Worm (Caenorhabditis elegans): ENCODE data around the gene srlf-12.

DNA sequence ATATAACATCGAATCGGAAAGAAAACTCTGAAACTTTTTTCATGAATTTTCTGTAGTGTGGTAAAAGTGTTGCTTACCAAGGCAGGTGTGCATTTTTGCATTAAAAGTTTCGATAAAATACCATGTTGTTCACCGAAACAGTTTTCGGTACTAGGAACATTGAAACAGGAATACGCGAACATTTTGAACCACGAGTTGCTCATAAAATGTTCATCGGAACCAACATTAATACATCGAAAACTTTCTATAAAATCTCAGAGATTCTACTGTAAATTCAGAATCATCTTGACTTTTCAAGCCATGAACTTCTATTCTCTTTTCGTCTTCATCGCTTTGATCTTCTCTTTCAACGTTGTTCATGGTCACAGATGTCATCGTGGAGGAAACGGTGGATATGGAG lies 11.6 kb downstream of the srlf-12 start, which contains the start of gene fipr-15:
- TF ChIP-seq W03F9.2 (tag; optimal IDR thresholded peaks at IDR 0.05) = no peak
- no peak for TF ChIP-seq him-1 (tag; optimal IDR thresholded peaks at IDR 0.05)

All from whole organism, L4/young adult.